Fruit fly (Drosophila melanogaster) whole organism, adult: ENCODE results near the gene CG7857.

Experiments
- CG11617 ChIP-seq: fragments of 200-800 bp; sonication (Bioruptor generic); optimal IDR thresholded peaks from 2 replicates; lab custom pipeline; 2017; ENCODE audit warnings: mild to moderate bottlenecking, missing biosample characterization, missing genetic modification reagents, missing genetic modification characterization
- CG12768 ChIP-seq: fragments of 200-800 bp; sonication (Bioruptor generic); optimal IDR thresholded peaks from 2 replicates; lab custom pipeline; 2017; ENCODE audit warnings: missing biosample characterization, missing genetic modification characterization, mild to moderate bottlenecking, moderate library complexity, missing genetic modification reagents
- CG14711 ChIP-seq: fragments of 200-800 bp; sonication (Bioruptor generic); optimal IDR thresholded peaks from 2 replicates; lab custom pipeline; 2018; ENCODE audit warnings: missing biosample characterization, mild to moderate bottlenecking, missing genetic modification characterization, moderate library complexity
- CG1620 ChIP-seq: fragments of 200-800 bp; sonication (Bioruptor generic); optimal IDR thresholded peaks from 2 replicates; lab custom pipeline; 2016; ENCODE audit warnings: missing biosample characterization, missing genetic modification characterization
- CG33017 ChIP-seq: fragments of 200-800 bp; sonication (Bioruptor generic); optimal IDR thresholded peaks from 2 replicates; lab custom pipeline; 2018; ENCODE audit warnings: missing biosample characterization, mild to moderate bottlenecking, missing genetic modification characterization, moderate library complexity
- CG5204 ChIP-seq: fragments of 200-800 bp; sonication (Bioruptor generic); optimal IDR thresholded peaks from 2 replicates; lab custom pipeline; 2016; ENCODE audit warnings: missing biosample characterization, missing genetic modification characterization
- CG7045 ChIP-seq: fragments of 200-800 bp; sonication (Bioruptor generic); optimal IDR thresholded peaks from 2 replicates; lab custom pipeline; 2017; ENCODE audit warnings: missing biosample characterization, mild to moderate bottlenecking, missing genetic modification characterization
- CG7101 ChIP-seq: fragments of 200-800 bp; sonication (Bioruptor generic); optimal IDR thresholded peaks from 2 replicates; lab custom pipeline; 2018; ENCODE audit warnings: missing biosample characterization, mild to moderate bottlenecking, missing genetic modification characterization, moderate library complexity
- Clk ChIP-seq: fragments of 200-800 bp; sonication (Bioruptor generic); optimal IDR thresholded peaks from 2 replicates; lab custom pipeline; 2017; ENCODE audit warnings: missing biosample characterization, missing genetic modification characterization
- Crg-1 ChIP-seq: fragments of 200-800 bp; sonication (Bioruptor generic); optimal IDR thresholded peaks from 2 replicates; lab custom pipeline; 2016; ENCODE audit warnings: missing biosample characterization, missing genetic modification characterization
- Hr96 ChIP-seq: fragments of 200-800 bp; sonication (Bioruptor generic); optimal IDR thresholded peaks from 2 replicates; lab custom pipeline; 2016; ENCODE audit warnings: missing biosample characterization, missing genetic modification characterization
- Mnt ChIP-seq: fragments of 200-800 bp; sonication (Bioruptor generic); optimal IDR thresholded peaks from 2 replicates; lab custom pipeline; 2016; ENCODE audit warnings: missing biosample characterization, mild to moderate bottlenecking, missing genetic modification characterization
- bab1 ChIP-seq: fragments of 200-800 bp; sonication (Bioruptor generic); optimal IDR thresholded peaks from 3 replicates; lab custom pipeline; 2019; ENCODE audit warnings: missing biosample characterization, mild to moderate bottlenecking, missing genetic modification characterization, moderate library complexity
- cic ChIP-seq: fragments of 200-800 bp; sonication (Bioruptor generic); optimal IDR thresholded peaks from 2 replicates; lab custom pipeline; 2017; ENCODE audit warnings: missing biosample characterization, mild to moderate bottlenecking, missing genetic modification characterization, moderate library complexity
- cnc ChIP-seq, 2 experiments: fragments of >200 bp; optimal IDR thresholded peaks; 2 replicates each; lab custom pipeline; 2017
- kay ChIP-seq: fragments of 200-800 bp; sonication (Bioruptor generic); peaks from one replicate; lab custom pipeline; 2016; ENCODE audit warnings: missing biosample characterization, missing genetic modification characterization, borderline replicate concordance
- ovo ChIP-seq: fragments of 200-800 bp; sonication (Bioruptor generic); optimal IDR thresholded peaks from 2 replicates; lab custom pipeline; 2016; ENCODE audit warnings: missing biosample characterization, missing genetic modification characterization
- pad ChIP-seq: fragments of 200-800 bp; sonication (Bioruptor generic); optimal IDR thresholded peaks from 3 replicates; lab custom pipeline; 2017; ENCODE audit warnings: missing biosample characterization, missing genetic modification characterization, mild to moderate bottlenecking, moderate library complexity, missing genetic modification reagents
- tj ChIP-seq: fragments of 200-800 bp; sonication (Bioruptor generic); optimal IDR thresholded peaks from 3 replicates; lab custom pipeline; 2017; ENCODE audit warnings: missing biosample characterization, mild to moderate bottlenecking, missing genetic modification characterization, moderate library complexity
- toe ChIP-seq: fragments of 200-800 bp; sonication (Bioruptor generic); optimal IDR thresholded peaks from 2 replicates; lab custom pipeline; 2016; ENCODE audit warnings: missing biosample characterization, missing genetic modification characterization

CG7857 gene

dm6 chr3L:15543049-15543448 lies 38.4 kb upstream of the CG7857 start:
- TF ChIP-seq cic: no peak
- TF ChIP-seq toe (GFP tag; lab: Kevin White, UChicago): no peak
- TF ChIP-seq tj (GFP tag; lab: Kevin White, UChicago): peak; percentile 94
- TF ChIP-seq CG5204 (GFP tag; lab: Kevin White, UChicago): no peak

- no peak for TF ChIP-seq Mnt (GFP tag; lab: Kevin White, UChicago)
- no peak for TF ChIP-seq pad
- no peak for TF ChIP-seq Clk (GFP tag; lab: Kevin White, UChicago)
- no peak for TF ChIP-seq Hr96 (GFP tag; lab: Kevin White, UChicago)
- TF ChIP-seq ovo: no peak
Measured at dm6 chr3L:15541281-15541680, 36.6 kb upstream of the CG7857 start.

DNA sequence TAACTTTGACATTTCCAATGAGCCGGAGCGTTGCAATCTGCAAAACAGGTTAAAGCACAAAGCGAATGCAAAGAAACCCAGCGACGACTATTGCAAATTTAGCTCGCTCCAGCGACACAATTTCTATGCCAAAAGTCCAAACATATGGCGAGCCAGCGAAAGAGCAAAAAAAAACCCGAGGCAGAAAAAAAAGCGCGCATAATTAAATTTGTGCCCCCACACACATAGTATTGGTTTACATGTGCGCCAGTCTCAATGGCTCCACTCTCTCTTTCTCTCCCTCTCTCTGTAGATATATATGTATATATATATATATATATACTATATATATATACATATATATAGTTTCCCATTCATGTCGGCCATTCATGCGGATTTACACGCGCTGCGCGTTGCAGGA lies 36.0 kb upstream of the CG7857 start:
- TF ChIP-seq CG5204 (GFP tag; lab: Kevin White, UChicago) (no peak), CG1620 (no peak), Hr96 (GFP tag; lab: Kevin White, UChicago) (no peak), Clk (GFP tag; lab: Kevin White, UChicago) (no peak)

dm6 chr3L:15539903-15540409 lies 35.3 kb upstream of the CG7857 start:
- TF ChIP-seq tj (GFP tag; lab: Kevin White, UChicago): peak; percentile 97
- no peak for TF ChIP-seq Hr96 (GFP tag; lab: Kevin White, UChicago)

- TF ChIP-seq CG12768 (GFP tag; lab: Kevin White, UChicago) (no peak), kay (peak; percentile 60), CG33017 (tag; lab: Kevin White, UChicago) (no peak), cic (peak; percentile 63)
Measured at dm6 chr3L:15538582-15539490, 34.1 kb upstream of the CG7857 start.

DNA sequence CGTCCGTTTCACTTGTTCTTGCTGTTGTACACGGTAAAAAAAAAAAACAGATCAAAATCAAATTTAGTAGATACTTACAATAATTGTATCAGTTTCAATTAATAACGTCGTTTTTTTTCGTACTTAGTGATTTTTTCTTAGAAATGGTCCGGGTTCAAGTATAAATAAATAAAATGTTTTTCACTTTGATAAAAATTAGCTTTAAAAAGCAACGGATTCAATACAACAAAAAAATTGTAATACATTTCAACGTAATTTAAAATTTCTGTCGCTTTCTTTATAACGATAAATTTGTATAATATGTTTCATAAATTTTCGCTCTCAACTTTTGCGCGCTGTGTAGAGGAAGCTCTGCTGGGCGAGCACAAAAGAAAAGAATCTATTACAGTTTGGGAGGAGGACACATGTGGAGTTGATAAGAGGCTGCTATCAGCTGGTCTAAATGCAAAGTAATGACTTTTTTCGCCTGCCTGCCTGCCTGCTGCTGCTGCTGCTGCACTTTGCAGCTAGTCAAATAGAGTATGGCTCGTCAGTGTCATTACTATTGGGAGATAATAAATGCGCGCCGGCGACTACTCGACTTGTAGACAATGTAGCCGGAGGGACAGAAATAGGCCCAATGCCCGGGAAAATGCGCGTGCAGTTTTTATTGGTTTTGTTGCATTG lies 33.4 kb upstream of the CG7857 start:
- TF ChIP-seq Mnt (GFP tag; lab: Kevin White, UChicago) (peak; percentile 57), CG14711 (tag; lab: Kevin White, UChicago) (peak; percentile 65), kay (no peak), CG33017 (tag; lab: Kevin White, UChicago) (peak; percentile 43), Crg-1 (GFP tag; lab: Kevin White, UChicago) (peak; percentile 13), Hr96 (GFP tag; lab: Kevin White, UChicago) (peak; percentile 41), ovo (no peak), CG1620 (no peak), CG7045 (GFP tag; lab: Kevin White, UChicago) (peak; percentile 28), CG5204 (GFP tag; lab: Kevin White, UChicago) (peak; percentile 63), Clk (GFP tag; lab: Kevin White, UChicago) (no peak), CG12768 (GFP tag; lab: Kevin White, UChicago) (peak; percentile 6), toe (GFP tag; lab: Kevin White, UChicago) (peak; percentile 50), cic (peak; percentile 58), pad (peak; percentile 48), bab1 (no peak), cnc (optimal IDR thresholded peaks at IDR 0.05; lab: Kevin White, UChicago) (no peak), tj (GFP tag; lab: Kevin White, UChicago) (peak; percentile 77), CG7101 (tag; lab: Kevin White, UChicago) (peak; percentile 49), CG11617 (GFP tag; lab: Kevin White, UChicago) (peak; percentile 74)

dm6 chr3L:15536550-15536949 lies 31.9 kb upstream of the CG7857 start:
- TF ChIP-seq pad (no peak), kay (peak; percentile 38)

DNA sequence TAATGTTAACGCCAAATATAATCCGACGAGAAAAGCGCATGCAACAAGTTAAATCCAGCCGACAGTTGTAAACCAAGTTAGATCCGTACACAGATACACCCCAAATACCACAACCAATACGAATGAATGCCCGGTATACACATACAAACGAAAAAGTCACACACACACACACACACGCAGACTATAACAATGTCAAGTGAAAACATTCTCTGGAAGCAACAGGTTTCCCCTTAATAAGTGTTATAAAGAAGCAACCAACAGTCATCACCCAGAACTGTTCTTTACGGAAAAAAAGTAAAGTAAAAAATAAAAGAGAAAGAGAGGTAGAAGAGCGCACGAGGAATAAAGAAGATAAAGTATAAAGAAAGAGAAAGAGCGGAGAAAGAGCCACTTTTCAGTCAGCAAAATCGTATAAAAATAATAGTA lies 31.1 kb upstream of the CG7857 start:
- TF ChIP-seq CG5204 (GFP tag; lab: Kevin White, UChicago): no peak
- no peak for TF ChIP-seq cnc (optimal IDR thresholded peaks at IDR 0.05; lab: Kevin White, UChicago)
- TF ChIP-seq pad: peak; percentile 92
